Fruit fly (Drosophila melanogaster) whole organism, prepupa: ENCODE measurements around the gene mon2.
A peak's percentile ranks its signal among the peaks of the same experiment; 100 is the strongest.

Experiments
- Blimp-1 ChIP-seq: fragments of 200-800 bp; sonication (Bioruptor generic); optimal IDR thresholded peaks from 3 replicates; lab custom pipeline; 2017; ENCODE audit warnings: missing biosample characterization, missing genetic modification characterization, mild to moderate bottlenecking, moderate library complexity, missing genetic modification reagents
- CG10631 ChIP-seq: fragments of 200-800 bp; sonication (Bioruptor generic); optimal IDR thresholded peaks from 2 replicates; lab custom pipeline; 2016; ENCODE audit warnings: missing biosample characterization, missing genetic modification characterization
- CG10669 ChIP-seq: fragments of 200-800 bp; sonication (Bioruptor generic); optimal IDR thresholded peaks from 3 replicates; lab custom pipeline; 2018; ENCODE audit warnings: missing biosample characterization, mild to moderate bottlenecking, missing genetic modification characterization, moderate library complexity
- CG15336 ChIP-seq: fragments of 200-800 bp; sonication (Bioruptor generic); IDR thresholded peaks from 2 replicates; pipeline ENCODE4 v1.3.6; 2022; ENCODE audit warnings: missing biosample characterization, missing genetic modification characterization
- CG16779 ChIP-seq: fragments of 200-800 bp; sonication (Bioruptor generic); optimal IDR thresholded peaks from 3 replicates; lab custom pipeline; 2017; ENCODE audit warnings: missing biosample characterization, mild to moderate bottlenecking, missing genetic modification characterization
- CG31627 ChIP-seq: fragments of 200-800 bp; sonication (Bioruptor generic); optimal IDR thresholded peaks from 3 replicates; lab custom pipeline; 2016; ENCODE audit warnings: missing biosample characterization, missing genetic modification characterization
- CG32006 ChIP-seq: fragments of 200-800 bp; sonication (Bioruptor generic); optimal IDR thresholded peaks from 3 replicates; lab custom pipeline; 2017; ENCODE audit warnings: missing biosample characterization, mild to moderate bottlenecking, missing genetic modification characterization
- CG34406 ChIP-seq: fragments of 200-800 bp; sonication (Bioruptor generic); optimal IDR thresholded peaks from 3 replicates; lab custom pipeline; 2016; ENCODE audit warnings: missing biosample characterization, missing genetic modification characterization
- CG3919 ChIP-seq: fragments of 200-800 bp; sonication (Bioruptor generic); optimal IDR thresholded peaks from 3 replicates; lab custom pipeline; 2016; ENCODE audit warnings: missing biosample characterization, missing genetic modification characterization
- CG6163 ChIP-seq: fragments of 200-800 bp; sonication (Bioruptor generic); IDR thresholded peaks from 3 replicates; pipeline ENCODE4 v1.3.6; 2022; ENCODE audit warnings: missing biosample characterization, missing genetic modification characterization
- CG6276 ChIP-seq: fragments of 200-800 bp; sonication (Bioruptor generic); optimal IDR thresholded peaks from 2 replicates; lab custom pipeline; 2017; ENCODE audit warnings: missing biosample characterization, mild to moderate bottlenecking, missing genetic modification characterization
- CG6792 ChIP-seq: fragments of 200-800 bp; sonication (Bioruptor generic); optimal IDR thresholded peaks from 3 replicates; lab custom pipeline; 2016; ENCODE audit warnings: missing biosample characterization, missing genetic modification characterization
- CG6808 ChIP-seq: fragments of 200-800 bp; sonication (Bioruptor generic); optimal IDR thresholded peaks from 3 replicates; lab custom pipeline; 2017; ENCODE audit warnings: missing biosample characterization, missing genetic modification characterization, mild to moderate bottlenecking, moderate library complexity, missing genetic modification reagents
- CG8119 ChIP-seq: fragments of 200-800 bp; sonication (Bioruptor generic); IDR thresholded peaks from 3 replicates; pipeline ENCODE4 v1.3.6; 2022; ENCODE audit warnings: missing biosample characterization, missing genetic modification characterization
- CG8319 ChIP-seq: fragments of 200-800 bp; sonication (Bioruptor generic); optimal IDR thresholded peaks from 3 replicates; lab custom pipeline; 2016; ENCODE audit warnings: missing biosample characterization, missing genetic modification characterization
- CG8632 ChIP-seq: fragments of 200-800 bp; sonication (Bioruptor generic); optimal IDR thresholded peaks from 3 replicates; lab custom pipeline; 2016; ENCODE audit warnings: missing biosample characterization, missing genetic modification characterization
- CG9139 ChIP-seq: fragments of 200-800 bp; sonication (Bioruptor generic); optimal IDR thresholded peaks from 3 replicates; lab custom pipeline; 2017; ENCODE audit warnings: missing biosample characterization, mild to moderate bottlenecking, missing genetic modification characterization
- Eip75B ChIP-seq: fragments of 200-800 bp; sonication (Bioruptor generic); optimal IDR thresholded peaks from 3 replicates; lab custom pipeline; 2016; ENCODE audit warnings: missing biosample characterization, missing genetic modification characterization
- Eip78C ChIP-seq: fragments of 200-800 bp; sonication (Bioruptor generic); peaks from one replicate; lab custom pipeline; 2016; ENCODE audit warnings: missing biosample characterization, missing genetic modification characterization
- Eip93F ChIP-seq: fragments of 200-800 bp; sonication (Bioruptor generic); optimal IDR thresholded peaks from 2 replicates; lab custom pipeline; 2016; ENCODE audit warnings: missing biosample characterization, mild to moderate bottlenecking, missing genetic modification characterization
- Ets21C ChIP-seq: fragments of 200-800 bp; sonication (Bioruptor generic); optimal IDR thresholded peaks from 3 replicates; lab custom pipeline; 2016; ENCODE audit warnings: missing biosample characterization, missing genetic modification characterization
- Ets96B ChIP-seq: fragments of 200-800 bp; optimal IDR thresholded peaks from 2 replicates; lab custom pipeline; 2019; ENCODE audit warnings: missing biosample characterization, mild to moderate bottlenecking, missing genetic modification characterization, moderate library complexity
- Hr38 ChIP-seq: sonication (Bioruptor generic); optimal IDR thresholded peaks from 2 replicates; lab custom pipeline; 2016; ENCODE audit warnings: missing biosample characterization, missing genetic modification characterization
- Hr4 ChIP-seq: fragments of 200-800 bp; sonication (Bioruptor generic); optimal IDR thresholded peaks from 3 replicates; lab custom pipeline; 2016; ENCODE audit warnings: missing biosample characterization, missing genetic modification characterization
- Met ChIP-seq: fragments of 200-800 bp; sonication (Bioruptor generic); optimal IDR thresholded peaks from 3 replicates; lab custom pipeline; 2016; ENCODE audit warnings: missing biosample characterization, missing genetic modification characterization
- OdsH ChIP-seq: fragments of 200-800 bp; sonication (Bioruptor generic); optimal IDR thresholded peaks from 3 replicates; lab custom pipeline; 2016; ENCODE audit warnings: missing biosample characterization, missing genetic modification characterization
- Smox ChIP-seq: fragments of 200-800 bp; sonication (Bioruptor generic); optimal IDR thresholded peaks from 3 replicates; lab custom pipeline; 2016; ENCODE audit warnings: missing biosample characterization, missing genetic modification characterization
- Sox15 ChIP-seq: fragments of 200-800 bp; sonication (Bioruptor generic); optimal IDR thresholded peaks from 3 replicates; lab custom pipeline; 2016; ENCODE audit warnings: missing biosample characterization, missing genetic modification characterization
- cyc ChIP-seq: fragments of 200-800 bp; sonication (Bioruptor generic); optimal IDR thresholded peaks from 3 replicates; lab custom pipeline; 2016; ENCODE audit warnings: missing biosample characterization, missing genetic modification characterization
- dsx ChIP-seq: fragments of 200-800 bp; optimal IDR thresholded peaks from 3 replicates; lab custom pipeline; 2019; ENCODE audit warnings: missing biosample characterization, mild to moderate bottlenecking, missing genetic modification characterization, moderate library complexity; ENCODE audit not compliant: poor library complexity, severe bottlenecking
- eg ChIP-seq: fragments of 200-800 bp; sonication (Bioruptor generic); IDR thresholded peaks from 3 replicates; pipeline ENCODE4 v1.3.6; 2022; ENCODE audit warnings: missing biosample characterization, missing genetic modification characterization
- esn ChIP-seq: fragments of 200-800 bp; sonication (Bioruptor generic); optimal IDR thresholded peaks from 2 replicates; lab custom pipeline; 2016; ENCODE audit warnings: missing biosample characterization, mild to moderate bottlenecking, missing genetic modification characterization, moderate library complexity
- fd59A ChIP-seq: fragments of 200-800 bp; sonication (Bioruptor generic); optimal IDR thresholded peaks from 2 replicates; lab custom pipeline; 2017; ENCODE audit warnings: missing biosample characterization, mild to moderate bottlenecking, missing genetic modification characterization, missing genetic modification reagents
- fd85E ChIP-seq: fragments of 200-800 bp; sonication (Bioruptor generic); optimal IDR thresholded peaks from 3 replicates; lab custom pipeline; 2016; ENCODE audit warnings: missing biosample characterization, missing genetic modification characterization
- lz ChIP-seq: fragments of 200-800 bp; sonication (Bioruptor generic); optimal IDR thresholded peaks from 3 replicates; lab custom pipeline; 2016; ENCODE audit warnings: missing biosample characterization, missing genetic modification characterization
- pdm3 ChIP-seq: fragments of 200-800 bp; sonication (Bioruptor generic); optimal IDR thresholded peaks from 3 replicates; lab custom pipeline; 2016; ENCODE audit warnings: missing biosample characterization, missing genetic modification characterization
- spab ChIP-seq: fragments of 200-800 bp; sonication (Bioruptor generic); optimal IDR thresholded peaks from 2 replicates; lab custom pipeline; 2017; ENCODE audit warnings: missing biosample characterization, mild to moderate bottlenecking, missing genetic modification characterization, missing genetic modification reagents
- ss ChIP-seq, 2 experiments: fragments of 200-800 bp; sonication (Bioruptor generic); optimal IDR thresholded peaks; 2 replicates in 1 of 2; 3 replicates in 1 of 2; lab custom pipeline; 2017 to 2018; ENCODE audit warnings: mild to moderate bottlenecking in 2 of 2, missing biosample characterization in 2 of 2, missing genetic modification characterization in 2 of 2, moderate library complexity in 1 of 2
- svp ChIP-seq: fragments of 200-800 bp; sonication (Bioruptor generic); peaks from one replicate; lab custom pipeline; 2016; ENCODE audit warnings: missing biosample characterization, missing genetic modification characterization
- topi ChIP-seq: fragments of 200-800 bp; sonication (Bioruptor generic); optimal IDR thresholded peaks from 3 replicates; lab custom pipeline; 2016; ENCODE audit warnings: missing biosample characterization, missing genetic modification characterization
- vri ChIP-seq: fragments of 200-800 bp; sonication (Bioruptor generic); optimal IDR thresholded peaks from 3 replicates; lab custom pipeline; 2016; ENCODE audit warnings: missing biosample characterization, mild to moderate bottlenecking, missing genetic modification characterization

Gene mon2

DNA sequence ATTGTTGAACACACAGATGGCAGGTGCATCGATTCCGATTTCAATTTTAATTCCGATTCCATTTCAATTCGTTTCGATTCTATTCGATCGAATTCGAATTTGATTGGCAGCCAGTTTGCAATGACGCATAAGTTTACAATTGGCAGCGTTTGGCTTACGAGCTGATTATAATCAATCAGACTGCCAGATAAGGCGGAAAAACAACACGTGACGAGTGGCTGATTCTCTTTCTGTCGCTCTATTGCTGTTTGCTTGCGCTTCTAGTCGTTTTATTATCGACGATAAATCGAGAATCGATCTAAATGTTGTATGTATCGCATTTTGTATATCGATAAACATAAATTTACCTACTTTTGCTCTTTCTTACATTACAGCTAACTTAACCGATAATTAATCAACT is 19.1 kb downstream of the mon2 start:
- no peak for TF ChIP-seq CG32006 (GFP tag; lab: Kevin White, UChicago)
- TF ChIP-seq fd59A (GFP tag; lab: Kevin White, UChicago) = no peak
- TF ChIP-seq Met (GFP tag; lab: Kevin White, UChicago) = no peak
- TF ChIP-seq CG10669 (GFP tag; lab: Kevin White, UChicago) = no peak
- no peak for TF ChIP-seq eg (GFP tag; lab: Robert Waterston, UW)
- TF ChIP-seq Eip75B (GFP tag; lab: Kevin White, UChicago) = no peak
- no peak for TF ChIP-seq CG9139
- TF ChIP-seq esn (GFP tag; lab: Kevin White, UChicago) = no peak
- TF ChIP-seq dsx (GFP tag; lab: Kevin White, UChicago) = no peak
- no peak for TF ChIP-seq spab (GFP tag; lab: Kevin White, UChicago)
- no peak for TF ChIP-seq Ets96B (tag; lab: Kevin White, UChicago)

DNA sequence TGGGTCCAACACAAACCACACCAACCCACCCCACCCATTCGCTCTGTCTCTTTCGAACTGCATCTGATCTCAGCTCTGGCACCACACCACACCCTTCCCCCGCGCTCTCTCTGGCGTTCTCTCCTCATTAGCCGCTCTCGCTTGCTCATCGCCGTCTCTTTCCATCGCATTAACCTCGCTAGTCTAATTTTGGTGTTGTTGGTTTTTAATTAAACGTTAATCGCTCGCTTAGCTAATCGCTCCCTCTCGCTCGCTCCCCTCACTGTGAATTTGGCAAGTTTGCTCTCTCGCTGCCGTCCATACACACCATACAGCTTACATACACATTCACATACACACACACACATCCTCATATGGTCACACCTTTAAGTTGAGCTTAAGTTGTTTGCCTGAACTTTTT is 19.7 kb downstream of the mon2 start:
- TF ChIP-seq dsx (GFP tag; lab: Kevin White, UChicago) (no peak), svp (no peak), CG15336 (GFP tag; lab: Robert Waterston, UW) (no peak), CG31627 (GFP tag; lab: Kevin White, UChicago) (no peak), CG6163 (GFP tag; lab: Robert Waterston, UW) (no peak), vri (GFP tag; lab: Kevin White, UChicago) (peak; percentile 17), CG8632 (GFP tag; lab: Kevin White, UChicago) (no peak), CG16779 (no peak), CG10669 (GFP tag; lab: Kevin White, UChicago) (no peak)

DNA sequence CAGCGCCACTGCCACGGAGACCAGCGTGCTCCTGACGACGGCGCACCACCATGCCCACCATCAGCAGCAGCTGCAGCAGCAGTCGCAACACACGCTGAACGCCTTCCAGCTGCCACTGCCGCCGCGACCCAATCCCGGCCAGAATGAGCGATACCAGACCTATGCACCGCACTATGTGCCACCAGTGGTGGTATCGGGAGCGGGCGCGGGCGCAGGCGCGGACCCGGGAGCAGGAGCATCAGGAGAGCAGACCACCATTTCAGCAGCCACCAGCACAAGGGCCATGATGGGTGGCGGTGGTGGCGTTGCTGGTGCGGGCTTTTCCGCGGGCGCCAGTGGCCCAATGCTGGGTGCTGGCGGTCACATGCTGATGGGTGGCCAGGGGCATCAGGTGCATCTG is 20.7 kb downstream of the mon2 start:
- TF ChIP-seq svp (no peak), Eip75B (GFP tag; lab: Kevin White, UChicago) (no peak), CG6792 (GFP tag; lab: Kevin White, UChicago) (no peak), CG3919 (no peak), Hr4 (GFP tag; lab: Kevin White, UChicago) (no peak), topi (GFP tag; lab: Kevin White, UChicago) (no peak), OdsH (no peak), Ets21C (GFP tag; lab: Kevin White, UChicago) (no peak), CG32006 (GFP tag; lab: Kevin White, UChicago) (no peak), CG8319 (GFP tag; lab: Kevin White, UChicago) (no peak)

DNA sequence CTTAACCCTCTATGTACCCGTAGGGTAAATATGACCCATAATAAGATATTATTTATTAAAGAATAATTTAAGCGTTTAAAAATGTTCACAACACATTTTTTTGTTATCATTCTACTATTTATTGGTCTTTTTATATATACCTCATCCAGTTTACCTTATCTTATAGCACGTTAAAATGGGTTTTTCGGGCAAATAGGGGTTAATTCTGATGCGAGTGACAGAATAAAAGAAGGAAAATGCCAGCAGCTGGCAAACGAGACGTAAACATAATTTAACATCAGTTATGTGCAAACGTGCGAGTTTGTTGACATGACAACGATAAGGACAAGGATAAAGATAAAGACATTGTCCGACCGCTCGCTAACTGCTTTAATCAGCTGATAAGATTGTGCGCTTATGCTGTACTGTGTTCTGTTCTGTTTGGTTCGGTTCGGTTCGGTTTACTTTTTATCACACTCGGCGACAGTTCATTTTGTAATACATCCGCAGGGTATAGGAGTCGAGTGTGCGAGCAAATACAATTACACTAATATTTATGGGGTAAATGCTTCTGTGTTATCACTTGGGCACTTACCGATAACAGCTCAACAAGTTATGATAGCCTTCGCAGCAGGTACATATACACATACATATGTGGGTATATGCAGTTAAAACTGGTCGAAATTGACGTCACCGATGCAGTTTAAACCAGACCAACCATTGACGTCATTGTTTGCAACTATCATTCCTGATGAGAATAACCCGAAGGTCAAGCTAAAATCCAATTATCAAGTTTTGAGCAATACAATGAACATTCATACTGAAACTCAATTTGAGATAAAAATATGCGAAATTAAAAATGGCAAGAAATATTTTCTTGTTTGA is 23.1 kb downstream of the mon2 start:
- TF ChIP-seq CG8319 (GFP tag; lab: Kevin White, UChicago) = no peak
- TF ChIP-seq pdm3 (GFP tag; lab: Kevin White, UChicago) = peak; percentile 46
- TF ChIP-seq ss (GFP tag; optimal IDR thresholded peaks at IDR 0.05; lab: Kevin White, UChicago) = peak in 1 of 2 experiments; percentile 48
- no peak for TF ChIP-seq CG31627 (GFP tag; lab: Kevin White, UChicago)
- TF ChIP-seq Met (GFP tag; lab: Kevin White, UChicago) = peak; percentile 60
- TF ChIP-seq Eip75B (GFP tag; lab: Kevin White, UChicago) = no peak
- TF ChIP-seq cyc (GFP tag; lab: Kevin White, UChicago) = peak; percentile 42
- TF ChIP-seq fd85E (GFP tag; lab: Kevin White, UChicago) = no peak
- peak; percentile 51 for TF ChIP-seq Ets96B (tag; lab: Kevin White, UChicago)
- TF ChIP-seq Blimp-1 (GFP tag; lab: Kevin White, UChicago) = no peak
- TF ChIP-seq CG8632 (GFP tag; lab: Kevin White, UChicago) = peak; percentile 8
- TF ChIP-seq Hr4 (GFP tag; lab: Kevin White, UChicago) = peak; percentile 15
- TF ChIP-seq CG6808 = peak; percentile 11
- TF ChIP-seq CG8119 (GFP tag; lab: Robert Waterston, UW) = peak; percentile 56; the same call in 2 of the 3 replicates
- peak; percentile 26 for TF ChIP-seq Eip93F (GFP tag; lab: Kevin White, UChicago)
- TF ChIP-seq vri (GFP tag; lab: Kevin White, UChicago) = peak; percentile 97
- peak; percentile 75 for TF ChIP-seq Eip78C (GFP tag; lab: Kevin White, UChicago)
- peak; percentile 55 for TF ChIP-seq CG6276 (GFP tag; lab: Kevin White, UChicago)
- TF ChIP-seq CG15336 (GFP tag; lab: Robert Waterston, UW) = peak; percentile 56
- peak; percentile 18 for TF ChIP-seq CG10631
- TF ChIP-seq Hr38 (GFP tag; lab: Kevin White, UChicago) = no peak
- TF ChIP-seq topi (GFP tag; lab: Kevin White, UChicago) = peak; percentile 33
- TF ChIP-seq spab (GFP tag; lab: Kevin White, UChicago) = peak; percentile 9
- TF ChIP-seq Sox15 (GFP tag; lab: Kevin White, UChicago) = peak; percentile 13
- peak; percentile 44 for TF ChIP-seq CG34406 (GFP tag; lab: Kevin White, UChicago)
- peak; percentile 17 for TF ChIP-seq lz (GFP tag; lab: Kevin White, UChicago)
- TF ChIP-seq esn (GFP tag; lab: Kevin White, UChicago) = peak; percentile 45
- TF ChIP-seq eg (GFP tag; lab: Robert Waterston, UW) = no peak
- peak; percentile 59 for TF ChIP-seq Smox (GFP tag; lab: Kevin White, UChicago)
